Fruit fly (Drosophila melanogaster) whole organism: ENCODE data around the gene CG33642.

Source experiments
- CG8478 ChIP-seq: fragments of >200 bp; optimal IDR thresholded peaks from 2 replicates; lab custom pipeline; 2018; ENCODE audit warnings: inconsistent platforms
- Dll ChIP-seq: fragments of >200 bp; optimal IDR thresholded peaks from 2 replicates; lab custom pipeline; 2017
- EcR ChIP-seq, 2 experiments: fragments of >200 bp; optimal IDR thresholded peaks; 2 replicates each; lab custom pipeline; 2017; ENCODE audit warnings: missing biosample characterization in 2 of 2, missing genetic modification characterization in 2 of 2, missing genetic modification reagents in 2 of 2
- pan ChIP-seq: fragments of >200 bp; optimal IDR thresholded peaks from 2 replicates; lab custom pipeline; 2017
- psq ChIP-seq: fragments of >200 bp; optimal IDR thresholded peaks from 2 replicates; lab custom pipeline; 2017
- usp ChIP-seq: fragments of >200 bp; optimal IDR thresholded peaks from 2 replicates; lab custom pipeline; 2017; ENCODE audit warnings: missing biosample characterization, missing genetic modification characterization, mixed read lengths

Gene CG33642

dm6 chr2L:13545678-13546077 lies 15.9 kb downstream of the CG33642 start:
- no peak for TF ChIP-seq CG8478 (lab: Kevin White, UChicago)
- TF ChIP-seq pan (lab: Kevin White, UChicago): no peak
- no peak for TF ChIP-seq psq (lab: Kevin White, UChicago)
- no peak for TF ChIP-seq EcR (GFP tag; optimal IDR thresholded peaks at IDR 0.05; lab: Kevin White, UChicago)
- TF ChIP-seq usp (GFP tag; lab: Kevin White, UChicago): no peak
- TF ChIP-seq Dll (lab: Kevin White, UChicago): no peak

- no peak for TF ChIP-seq CG8478 (lab: Kevin White, UChicago)
- no peak for TF ChIP-seq pan (lab: Kevin White, UChicago)
- TF ChIP-seq usp (GFP tag; lab: Kevin White, UChicago): no peak
- TF ChIP-seq Dll (lab: Kevin White, UChicago): no peak
- TF ChIP-seq psq (lab: Kevin White, UChicago): no peak
- no peak for TF ChIP-seq EcR (GFP tag; optimal IDR thresholded peaks at IDR 0.05; lab: Kevin White, UChicago)
Measured at dm6 chr2L:13547738-13548726, 18.3 kb downstream of the CG33642 start.

dm6 chr2L:13548786-13549780 lies 19.3 kb downstream of the CG33642 start, which contains the start of gene B4:
Gene B4 (minus strand): TSS chr2L:13549328.
- no peak for TF ChIP-seq Dll (lab: Kevin White, UChicago)
- no peak for TF ChIP-seq usp (GFP tag; lab: Kevin White, UChicago)
- no peak for TF ChIP-seq pan (lab: Kevin White, UChicago)
- no peak for TF ChIP-seq EcR (GFP tag; optimal IDR thresholded peaks at IDR 0.05; lab: Kevin White, UChicago)
- TF ChIP-seq psq (lab: Kevin White, UChicago): no peak
- TF ChIP-seq CG8478 (lab: Kevin White, UChicago): no peak

DNA sequence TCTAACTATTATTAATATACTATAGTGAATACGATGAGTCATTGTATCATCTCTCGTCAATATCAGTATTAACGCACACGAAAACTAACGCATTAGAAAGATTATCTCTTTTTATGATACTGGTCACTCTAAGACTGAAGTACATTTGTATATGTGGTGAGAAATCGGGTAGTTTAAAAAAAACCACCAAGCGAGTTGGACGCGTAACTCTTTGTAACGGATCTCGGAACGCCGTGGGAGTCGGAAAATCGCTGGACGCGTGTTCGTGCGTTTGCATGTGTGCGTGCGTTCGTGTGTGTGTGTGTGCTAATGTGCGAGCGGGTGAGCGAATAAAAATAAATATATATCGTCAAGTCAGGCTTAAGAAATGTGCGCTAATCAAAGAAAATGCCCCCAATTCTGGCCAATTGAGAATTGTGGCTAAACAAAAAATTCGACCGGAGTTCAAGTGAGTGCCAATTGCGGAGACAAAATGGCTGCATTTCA lies 20.2 kb downstream of the CG33642 start, which contains the start of gene kuz:
Gene kuz (plus strand): TSS at position 167 of the 486 bp plus-strand sequence.
- no peak for TF ChIP-seq pan (lab: Kevin White, UChicago)
- TF ChIP-seq Dll (lab: Kevin White, UChicago): no peak
- TF ChIP-seq EcR (GFP tag; optimal IDR thresholded peaks at IDR 0.05; lab: Kevin White, UChicago): no peak
- no peak for TF ChIP-seq usp (GFP tag; lab: Kevin White, UChicago)
- TF ChIP-seq CG8478 (lab: Kevin White, UChicago): no peak
- TF ChIP-seq psq (lab: Kevin White, UChicago): no peak

- TF ChIP-seq psq (lab: Kevin White, UChicago) (no peak), Dll (lab: Kevin White, UChicago) (no peak), usp (GFP tag; lab: Kevin White, UChicago) (no peak), EcR (GFP tag; optimal IDR thresholded peaks at IDR 0.05; lab: Kevin White, UChicago) (no peak), pan (lab: Kevin White, UChicago) (no peak), CG8478 (lab: Kevin White, UChicago) (no peak)
Measured at dm6 chr2L:13550488-13551033, 20.8 kb downstream of the CG33642 start.

DNA sequence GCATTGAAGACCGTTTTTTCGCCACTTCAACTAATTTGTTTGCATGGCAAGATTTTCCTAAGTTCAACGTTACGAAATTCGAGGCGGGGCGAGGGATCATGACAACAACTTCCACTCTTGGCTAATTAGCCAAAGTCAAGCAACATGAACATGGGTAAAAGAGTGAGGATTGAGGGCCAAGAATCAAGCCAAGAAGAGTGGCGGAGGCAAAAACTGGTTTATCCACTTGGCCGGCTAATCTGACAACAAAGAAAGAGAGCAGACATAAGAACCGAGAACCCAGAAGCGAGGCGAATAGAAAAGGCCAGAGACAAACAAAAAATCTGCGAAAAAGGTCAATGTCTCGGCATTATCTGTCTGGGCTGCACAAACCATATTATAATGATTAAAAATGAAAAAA lies 22.9 kb downstream of the CG33642 start:
- no peak for TF ChIP-seq pan (lab: Kevin White, UChicago)
- no peak for TF ChIP-seq Dll (lab: Kevin White, UChicago)
- TF ChIP-seq usp (GFP tag; lab: Kevin White, UChicago): no peak
- TF ChIP-seq psq (lab: Kevin White, UChicago): no peak
- TF ChIP-seq CG8478 (lab: Kevin White, UChicago): no peak
- no peak for TF ChIP-seq EcR (GFP tag; optimal IDR thresholded peaks at IDR 0.05; lab: Kevin White, UChicago)

DNA sequence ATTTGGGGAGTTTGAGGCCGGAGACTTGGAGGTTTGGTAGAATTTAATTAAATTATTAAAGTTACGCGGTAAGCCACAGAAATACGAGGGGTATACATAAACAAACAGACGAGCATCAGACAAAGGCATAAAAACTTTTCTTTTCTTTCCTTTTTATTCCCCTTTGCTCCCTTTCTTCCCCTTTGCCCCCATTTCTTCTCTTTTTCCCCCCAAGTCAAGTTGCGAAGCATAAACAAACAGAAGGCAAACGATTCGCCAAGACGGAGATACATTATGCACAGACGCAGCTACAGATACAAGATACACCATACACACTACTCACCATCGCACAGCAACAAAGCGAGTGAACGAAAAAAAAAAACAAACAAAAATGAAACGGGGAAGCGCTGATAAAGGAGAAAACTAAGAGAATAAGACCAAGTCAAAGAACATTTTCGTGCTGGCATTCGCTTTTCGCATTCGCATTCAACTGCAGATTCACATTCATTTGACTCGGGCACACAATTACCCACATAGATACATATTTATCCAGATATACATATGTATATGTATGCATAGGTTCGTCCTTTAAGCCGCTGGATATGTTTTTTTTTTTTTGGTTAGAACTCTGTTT lies 24.9 kb downstream of the CG33642 start:
- TF ChIP-seq EcR (GFP tag; optimal IDR thresholded peaks at IDR 0.05; lab: Kevin White, UChicago) (no peak), Dll (lab: Kevin White, UChicago) (no peak), psq (lab: Kevin White, UChicago) (no peak)

DNA sequence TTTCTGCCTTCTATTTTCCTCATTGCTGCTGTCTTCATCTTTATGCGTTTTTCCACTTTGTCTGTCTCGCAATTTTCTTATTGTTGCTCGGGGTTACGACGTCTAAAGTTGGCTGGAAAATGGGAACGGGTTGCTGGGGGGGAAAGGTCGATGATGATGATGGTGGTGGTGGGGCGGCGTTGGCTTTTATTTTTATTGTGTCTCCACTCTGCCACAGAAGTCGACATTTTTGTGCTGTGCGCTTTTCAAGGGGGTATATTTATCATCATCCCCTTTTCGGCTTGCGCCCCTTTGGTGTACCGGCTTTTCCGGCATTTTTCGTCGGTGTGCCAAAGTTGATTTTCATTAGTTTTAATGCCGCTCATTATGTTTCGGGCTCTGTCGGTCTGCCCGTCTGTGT lies 25.6 kb downstream of the CG33642 start:
- no peak for TF ChIP-seq Dll (lab: Kevin White, UChicago)
- no peak for TF ChIP-seq usp (GFP tag; lab: Kevin White, UChicago)
- no peak for TF ChIP-seq EcR (GFP tag; optimal IDR thresholded peaks at IDR 0.05; lab: Kevin White, UChicago)
- TF ChIP-seq CG8478 (lab: Kevin White, UChicago): no peak
- no peak for TF ChIP-seq psq (lab: Kevin White, UChicago)
- no peak for TF ChIP-seq pan (lab: Kevin White, UChicago)

DNA sequence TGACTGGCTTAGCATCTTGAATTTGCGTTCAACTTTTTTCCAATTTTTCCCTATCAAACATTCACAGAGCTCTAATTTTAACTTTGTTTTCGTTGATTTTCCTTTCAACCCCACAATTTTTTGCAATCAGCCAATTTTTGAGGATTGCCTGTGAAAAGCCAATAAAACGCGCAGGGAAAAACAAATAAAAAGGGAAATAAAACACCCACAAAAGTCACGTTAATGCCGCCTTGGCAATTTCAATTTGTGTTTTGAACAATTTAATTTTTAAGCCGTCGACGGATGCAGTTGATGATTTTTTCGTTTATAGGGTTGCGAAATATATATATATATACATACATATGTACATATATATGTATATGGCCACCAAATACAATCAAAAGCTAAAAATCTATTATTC lies 39.2 kb downstream of the CG33642 start:
- TF ChIP-seq psq (lab: Kevin White, UChicago) (no peak), EcR (GFP tag; optimal IDR thresholded peaks at IDR 0.05; lab: Kevin White, UChicago) (no peak), usp (GFP tag; lab: Kevin White, UChicago) (no peak), Dll (lab: Kevin White, UChicago) (no peak), pan (lab: Kevin White, UChicago) (no peak), CG8478 (lab: Kevin White, UChicago) (no peak)
